Worm (Caenorhabditis elegans) whole organism, L1 larva: ENCODE results near the gene sre-33.
A peak's percentile ranks its signal among the peaks of the same experiment; 100 is the strongest.

Experiments
- C34B4.2 ChIP-seq: sonication (generic microtip); optimal IDR thresholded peaks from 2 replicates; lab custom pipeline; 2017; ENCODE audit warnings: mild to moderate bottlenecking, missing genetic modification characterization, missing compliant biosample characterization
- Y116A8C.19 ChIP-seq: sonication (generic microtip); optimal IDR thresholded peaks from 2 replicates; lab custom pipeline; 2016; ENCODE audit warnings: missing compliant biosample characterization, missing genetic modification characterization, borderline replicate concordance
- aha-1 ChIP-seq: fragments of 150-350 bp; optimal IDR thresholded peaks from 2 replicates; lab custom pipeline; 2014; ENCODE audit warnings: missing biosample characterization, missing genetic modification characterization
- aly-2 ChIP-seq: fragments of 150-350 bp; optimal IDR thresholded peaks from 2 replicates; lab custom pipeline; 2014; ENCODE audit warnings: missing biosample characterization, missing genetic modification characterization
- ceh-63 ChIP-seq: fragments of 200-800 bp; sonication (Bioruptor generic); optimal IDR thresholded peaks from 2 replicates; lab custom pipeline; 2018; ENCODE audit warnings: mild to moderate bottlenecking, missing genetic modification characterization, missing compliant biosample characterization
- ceh-8 ChIP-seq: fragments of 200-800 bp; sonication (Bioruptor generic); optimal IDR thresholded peaks from 2 replicates; lab custom pipeline; 2018; ENCODE audit warnings: mild to moderate bottlenecking, missing genetic modification characterization, moderate library complexity, missing compliant biosample characterization
- ceh-82 ChIP-seq, 3 experiments: fragments of 150-350 bp in 1 of 3; sonication (generic microtip) in 2 of 3; optimal IDR thresholded peaks; 2 replicates each; lab custom pipeline; 2014 to 2017; ENCODE audit warnings: missing biosample characterization in 3 of 3, missing genetic modification characterization in 3 of 3
- ceh-90 ChIP-seq: sonication (generic microtip); optimal IDR thresholded peaks from 2 replicates; lab custom pipeline; 2016; ENCODE audit warnings: missing genetic modification characterization, missing compliant biosample characterization
- ces-1 ChIP-seq: fragments of 150-350 bp; optimal IDR thresholded peaks from 2 replicates; lab custom pipeline; 2014; ENCODE audit warnings: missing biosample characterization, missing genetic modification reagents, missing genetic modification characterization
- dsc-1 ChIP-seq: sonication (generic microtip); optimal IDR thresholded peaks from 2 replicates; lab custom pipeline; 2016; ENCODE audit warnings: mild to moderate bottlenecking, missing genetic modification characterization, missing compliant biosample characterization
- efl-3 ChIP-seq: fragments of 200-800 bp; sonication (Bioruptor generic); optimal IDR thresholded peaks from 2 replicates; lab custom pipeline; 2018; ENCODE audit warnings: mild to moderate bottlenecking, missing genetic modification characterization, missing compliant biosample characterization
- egl-27 ChIP-seq, 2 experiments: fragments of 150-350 bp in 1 of 2; sonication (generic microtip); optimal IDR thresholded peaks; 3 replicates each; lab custom pipeline; 2017 to 2018; ENCODE audit warnings: missing biosample characterization in 2 of 2, missing genetic modification characterization in 2 of 2, missing genetic modification reagents in 2 of 2
- elt-2 ChIP-seq: sonication (generic microtip); optimal IDR thresholded peaks from 2 replicates; lab custom pipeline; 2016; ENCODE audit warnings: missing genetic modification characterization, mild to moderate bottlenecking, inconsistent platforms, missing compliant biosample characterization, missing genetic modification reagents
- elt-3 ChIP-seq, 6 experiments: fragments of 150-350 bp in 1 of 6; sonication (generic microtip); optimal IDR thresholded peaks; 2 replicates each; lab custom pipeline; 2017 to 2018; ENCODE audit warnings: missing biosample characterization in 6 of 6, missing genetic modification characterization in 6 of 6, inconsistent platforms in 1 of 6
- fos-1 ChIP-seq: fragments of 150-350 bp; optimal IDR thresholded peaks from 2 replicates; lab custom pipeline; 2014; ENCODE audit warnings: missing biosample characterization, missing genetic modification characterization
- grh-1 ChIP-seq: fragments of 200-800 bp; sonication (Bioruptor generic); IDR thresholded peaks from 2 replicates; pipeline ENCODE4 v1.3.6; 2022; ENCODE audit warnings: missing genetic modification reagents, missing genetic modification characterization, missing compliant biosample characterization
- hlh-17 ChIP-seq: fragments of 200-800 bp; sonication (Bioruptor generic); optimal IDR thresholded peaks from 2 replicates; lab custom pipeline; 2018; ENCODE audit warnings: missing genetic modification characterization, mild to moderate bottlenecking, missing compliant biosample characterization, moderate library complexity, borderline replicate concordance
- hlh-4 ChIP-seq: sonication (generic microtip); optimal IDR thresholded peaks from 2 replicates; lab custom pipeline; 2016; ENCODE audit warnings: mild to moderate bottlenecking, missing genetic modification characterization, missing compliant biosample characterization
- hpl-2 ChIP-seq: fragments of 150-350 bp; optimal IDR thresholded peaks from 2 replicates; lab custom pipeline; 2014; ENCODE audit warnings: missing biosample characterization, missing genetic modification reagents, missing genetic modification characterization
- irx-1 ChIP-seq: sonication (generic microtip); optimal IDR thresholded peaks from 2 replicates; lab custom pipeline; 2016; ENCODE audit warnings: missing genetic modification characterization, missing compliant biosample characterization
- jun-1 ChIP-seq: fragments of 150-350 bp; optimal IDR thresholded peaks from 2 replicates; lab custom pipeline; 2014; ENCODE audit warnings: missing biosample characterization, missing genetic modification reagents, missing genetic modification characterization
- lin-13 ChIP-seq: fragments of 150-350 bp; optimal IDR thresholded peaks from 2 replicates; lab custom pipeline; 2014; ENCODE audit warnings: missing biosample characterization, missing genetic modification reagents, missing genetic modification characterization
- lin-15B ChIP-seq: fragments of 150-350 bp; sonication (generic microtip); optimal IDR thresholded peaks from 3 replicates; lab custom pipeline; 2014; ENCODE audit warnings: missing biosample characterization, missing genetic modification characterization
- lin-39 ChIP-seq: fragments of 150-350 bp; optimal IDR thresholded peaks from 2 replicates; lab custom pipeline; 2014; ENCODE audit warnings: missing biosample characterization, missing genetic modification reagents, missing genetic modification characterization
- lir-3 ChIP-seq: sonication (generic microtip); optimal IDR thresholded peaks from 2 replicates; lab custom pipeline; 2016; ENCODE audit warnings: mild to moderate bottlenecking, missing genetic modification characterization, moderate library complexity, missing compliant biosample characterization; ENCODE audit not compliant: poor library complexity
- lsy-2 ChIP-seq, 2 experiments: fragments of 150-350 bp; optimal IDR thresholded peaks; 2 replicates each; lab custom pipeline; 2014; ENCODE audit warnings: missing biosample characterization in 2 of 2, missing genetic modification characterization in 2 of 2
- mep-1 ChIP-seq: fragments of 150-350 bp; optimal IDR thresholded peaks from 2 replicates; lab custom pipeline; 2014; ENCODE audit warnings: missing biosample characterization, missing genetic modification characterization
- nhr-11 ChIP-seq: fragments of 150-350 bp; optimal IDR thresholded peaks from 2 replicates; lab custom pipeline; 2014; ENCODE audit warnings: missing biosample characterization, missing genetic modification characterization
- nhr-20 ChIP-seq: sonication (generic microtip); optimal IDR thresholded peaks from 2 replicates; lab custom pipeline; 2016; ENCODE audit warnings: mild to moderate bottlenecking, missing genetic modification characterization, missing compliant biosample characterization
- nhr-237 ChIP-seq: fragments of 150-350 bp; optimal IDR thresholded peaks from 2 replicates; lab custom pipeline; 2014; ENCODE audit warnings: missing biosample characterization, missing genetic modification characterization
- nhr-47 ChIP-seq: sonication (generic microtip); optimal IDR thresholded peaks from 2 replicates; lab custom pipeline; 2016; ENCODE audit warnings: mild to moderate bottlenecking, missing genetic modification characterization, moderate library complexity, missing compliant biosample characterization
- nhr-71 ChIP-seq: sonication (generic microtip); optimal IDR thresholded peaks from 2 replicates; lab custom pipeline; 2016; ENCODE audit warnings: mild to moderate bottlenecking, missing genetic modification characterization, moderate library complexity, missing compliant biosample characterization
- nhr-76 ChIP-seq: sonication (generic microtip); optimal IDR thresholded peaks from 2 replicates; lab custom pipeline; 2017; ENCODE audit warnings: missing biosample characterization, missing genetic modification characterization
- nhr-85 ChIP-seq: sonication (generic microtip); peaks from one replicate; lab custom pipeline; 2016; ENCODE audit warnings: missing genetic modification characterization, inconsistent platforms, missing compliant biosample characterization
- nhr-90 ChIP-seq: sonication (generic microtip); optimal IDR thresholded peaks from 2 replicates; lab custom pipeline; 2016; ENCODE audit warnings: mild to moderate bottlenecking, missing genetic modification characterization, missing compliant biosample characterization; ENCODE audit not compliant: poor library complexity
- pag-3 ChIP-seq: sonication (generic microtip); optimal IDR thresholded peaks from 2 replicates; lab custom pipeline; 2017; ENCODE audit warnings: missing genetic modification characterization, mild to moderate bottlenecking, missing compliant biosample characterization, antibody characterized with exemption, borderline replicate concordance; ENCODE audit not compliant: insufficient read depth
- pqm-1 ChIP-seq: sonication (generic microtip); optimal IDR thresholded peaks from 3 replicates; lab custom pipeline; 2017; ENCODE audit warnings: missing biosample characterization, missing genetic modification characterization
- snu-23 ChIP-seq: sonication (generic microtip); optimal IDR thresholded peaks from 2 replicates; lab custom pipeline; 2016; ENCODE audit warnings: missing genetic modification characterization, missing compliant biosample characterization
- unc-130 ChIP-seq: fragments of 150-350 bp; optimal IDR thresholded peaks from 2 replicates; lab custom pipeline; 2017; ENCODE audit warnings: missing biosample characterization, missing genetic modification characterization, inconsistent platforms
- unc-62 ChIP-seq: fragments of 150-350 bp; optimal IDR thresholded peaks from 2 replicates; lab custom pipeline; 2014; ENCODE audit warnings: missing biosample characterization, missing genetic modification reagents, missing genetic modification characterization
- xbp-1 ChIP-seq: sonication (generic microtip); optimal IDR thresholded peaks from 2 replicates; lab custom pipeline; 2016; ENCODE audit warnings: missing genetic modification characterization, missing compliant biosample characterization
- zag-1 ChIP-seq: fragments of 150-350 bp; optimal IDR thresholded peaks from 2 replicates; lab custom pipeline; 2014; ENCODE audit warnings: missing biosample characterization, missing genetic modification characterization
- zip-4 ChIP-seq: fragments of 200-800 bp; sonication (Bioruptor generic); optimal IDR thresholded peaks from 2 replicates; lab custom pipeline; 2018; ENCODE audit warnings: mild to moderate bottlenecking, missing genetic modification characterization, moderate library complexity, missing compliant biosample characterization
- ztf-4 ChIP-seq: fragments of 150-350 bp; optimal IDR thresholded peaks from 2 replicates; lab custom pipeline; 2014; ENCODE audit warnings: missing biosample characterization, missing genetic modification characterization

sre-33 gene

ce11 chrII:12459422-12459821 is 6.3 kb downstream of the sre-33 start, which contains the start of gene tag-281 (continued):
- TF ChIP-seq unc-62 (GFP tag; lab: Kevin White, UChicago): no peak
- peak in 2 of 6 experiments; percentile 74 to 86 for TF ChIP-seq elt-3 (tag; optimal IDR thresholded peaks at IDR 0.05; lab: Kevin White, UChicago)
- TF ChIP-seq ztf-4: peak; percentile 16
- peak; percentile 70 for TF ChIP-seq unc-130 (tag; lab: Kevin White, UChicago)
- peak; percentile 90 for TF ChIP-seq nhr-90 (tag; lab: Kevin White, UChicago)
- peak; percentile 56 for TF ChIP-seq aly-2 (tag; lab: Kevin White, UChicago)
- TF ChIP-seq ces-1: no peak
- TF ChIP-seq lin-13: peak; percentile 86
- TF ChIP-seq grh-1 (GFP tag; lab: Robert Waterston, UW): peak; percentile 86
- no peak for TF ChIP-seq pqm-1 (tag; lab: Kevin White, UChicago)
- TF ChIP-seq nhr-20 (tag; lab: Kevin White, UChicago): peak; percentile 89
- no peak for TF ChIP-seq Y116A8C.19 (tag; lab: Kevin White, UChicago)
- TF ChIP-seq lin-39 (tag; lab: Kevin White, UChicago): peak; percentile 84
- no peak for TF ChIP-seq hlh-4
- no peak for TF ChIP-seq nhr-237 (tag; lab: Kevin White, UChicago)
- peak; percentile 88 for TF ChIP-seq lin-15B
- peak; percentile 3 for TF ChIP-seq pag-3 (tag; lab: Kevin White, UChicago)
- TF ChIP-seq lir-3: peak; percentile 57
- peak; percentile 91 for TF ChIP-seq mep-1 (tag; lab: Kevin White, UChicago)
- TF ChIP-seq hlh-17: no peak
- TF ChIP-seq elt-2 (tag; lab: Kevin White, UChicago): peak; percentile 48
- TF ChIP-seq fos-1 (tag; lab: Kevin White, UChicago): peak; percentile 78
- peak; percentile 86 for TF ChIP-seq jun-1
- TF ChIP-seq ceh-8: peak; percentile 62
- TF ChIP-seq nhr-11 (tag; lab: Kevin White, UChicago): peak; percentile 71
- no peak for TF ChIP-seq egl-27 (tag; optimal IDR thresholded peaks at IDR 0.05; lab: Kevin White, UChicago)
- peak; percentile 84 for TF ChIP-seq dsc-1 (tag; lab: Kevin White, UChicago)
- no peak for TF ChIP-seq ceh-63 (GFP tag; lab: Kevin White, UChicago)
- TF ChIP-seq irx-1 (tag; lab: Kevin White, UChicago): peak; percentile 75
- TF ChIP-seq nhr-85 (tag; lab: Kevin White, UChicago): peak; percentile 93
- TF ChIP-seq hpl-2 (GFP tag; lab: Kevin White, UChicago): no peak
- peak; percentile 42 for TF ChIP-seq zip-4 (GFP tag; lab: Kevin White, UChicago)
- TF ChIP-seq xbp-1 (tag; lab: Kevin White, UChicago): peak; percentile 87
- TF ChIP-seq nhr-47 (tag; lab: Kevin White, UChicago): peak; percentile 93
- peak; percentile 80 to 93 (median 89) for TF ChIP-seq ceh-82 (tag; optimal IDR thresholded peaks at IDR 0.05; lab: Kevin White, UChicago)
- no peak for TF ChIP-seq efl-3
- peak; percentile 74 for TF ChIP-seq aha-1 (tag; lab: Kevin White, UChicago)
- no peak for TF ChIP-seq nhr-76 (tag; lab: Kevin White, UChicago)
- TF ChIP-seq zag-1 (tag; lab: Kevin White, UChicago): no peak
- TF ChIP-seq lsy-2 (tag; optimal IDR thresholded peaks at IDR 0.05; lab: Kevin White, UChicago): peak; percentile 91 to 93
- peak; percentile 91 for TF ChIP-seq snu-23
- no peak for TF ChIP-seq C34B4.2 (tag; lab: Kevin White, UChicago)
- peak; percentile 94 for TF ChIP-seq nhr-71 (tag; lab: Kevin White, UChicago)
- TF ChIP-seq ceh-90 (tag; lab: Kevin White, UChicago): peak; percentile 20
- TF ChIP-seq, all 84 proteins: peak for 59
